Worm (Caenorhabditis elegans): ENCODE data around the gene C27C12.1.
A peak's percentile ranks its signal among the peaks of the same experiment; 100 is the strongest.

The C27C12.1 gene

ce11 chrX:14898205-14898604 is 44.6 kb upstream of the C27C12.1 start, which contains the start of gene lips-8 (continued):
- no peak for TF ChIP-seq F23B12.7 (tag; optimal IDR thresholded peaks at IDR 0.05; ENCODE audit: insufficient read depth)

ce11 chrX:14897192-14897591 is 43.6 kb upstream of the C27C12.1 start:
- no peak for TF ChIP-seq pha-4 (tag; optimal IDR thresholded peaks at IDR 0.05)
- TF ChIP-seq efl-1 (GFP tag; optimal IDR thresholded peaks at IDR 0.05) = no peak
- TF ChIP-seq ztf-6 (GFP tag; IDR thresholded peaks at IDR 0.05) = no peak
- no peak for TF ChIP-seq lin-40 (tag; optimal IDR thresholded peaks at IDR 0.05)
- no peak for TF ChIP-seq snpc-4 (GFP tag; optimal IDR thresholded peaks at IDR 0.05)
- TF ChIP-seq snpc-4 (tag; optimal IDR thresholded peaks at IDR 0.05) = peak in 2 of 4 experiments; percentile 85 to 89
- TF ChIP-seq let-607 (tag; optimal IDR thresholded peaks at IDR 0.05) = no peak
- no peak for TF ChIP-seq snpc-3.4 (tag; optimal IDR thresholded peaks at IDR 0.05)
- TF ChIP-seq snpc-1.3 (tag; optimal IDR thresholded peaks at IDR 0.05; ENCODE audit: insufficient read depth) = no peak
- peak; percentile 76 for TF ChIP-seq snpc-1.1 (tag; optimal IDR thresholded peaks at IDR 0.05; ENCODE audit: insufficient read depth)

ce11 chrX:14894845-14895244 is 41.3 kb upstream of the C27C12.1 start, which contains the start of gene nac-1:
Gene nac-1 (plus strand): TSS chrX:14895145.
- TF ChIP-seq ztf-6 (GFP tag; IDR thresholded peaks at IDR 0.05) = no peak
- no peak for TF ChIP-seq lin-54 (GFP tag; optimal IDR thresholded peaks at IDR 0.05)
- no peak for TF ChIP-seq akir-1 (GFP tag; optimal IDR thresholded peaks at IDR 0.05)
- no peak for TF ChIP-seq attf-6 (GFP tag; IDR thresholded peaks at IDR 0.05)
- no peak for TF ChIP-seq ztf-26 (tag; optimal IDR thresholded peaks at IDR 0.05)

ce11 chrX:14894380-14894779 is 40.8 kb upstream of the C27C12.1 start:
- TF ChIP-seq nhr-80 (tag; optimal IDR thresholded peaks at IDR 0.05) (no peak), hlh-26 (GFP tag; conservative IDR thresholded peaks at IDR 0.05) (no peak), Y67H2A.10 (GFP tag; conservative IDR thresholded peaks at IDR 0.05) (no peak), sptf-2 (GFP tag; optimal IDR thresholded peaks at IDR 0.05) (no peak), B0261.1 (tag; optimal IDR thresholded peaks at IDR 0.05) (no peak)

- TF ChIP-seq ztf-26 (tag; optimal IDR thresholded peaks at IDR 0.05) (no peak), bed-1 (GFP tag; IDR thresholded peaks at IDR 0.05) (no peak), F52B5.7 (tag; optimal IDR thresholded peaks at IDR 0.05) (no peak), lsl-1 (GFP tag; optimal IDR thresholded peaks at IDR 0.05) (no peak), hmg-1.2 (GFP tag; IDR thresholded peaks at IDR 0.05) (no peak), ccch-3 (GFP tag; optimal IDR thresholded peaks at IDR 0.05) (no peak), madf-8 (GFP tag; conservative IDR thresholded peaks at IDR 0.05) (no peak), F57A8.1 (GFP tag; optimal IDR thresholded peaks at IDR 0.05) (no peak), lag-1 (GFP tag; IDR thresholded peaks at IDR 0.05) (no peak), F57C9.4 (tag; optimal IDR thresholded peaks at IDR 0.05) (no peak), ztf-28 (GFP tag; IDR thresholded peaks at IDR 0.05) (no peak), aptf-2 (GFP tag; conservative IDR thresholded peaks at IDR 0.05) (no peak), T26A5.8 (tag; optimal IDR thresholded peaks at IDR 0.05) (no peak)
Observed at ce11 chrX:14888188-14888587, 34.6 kb upstream of the C27C12.1 start, which contains the start of gene daf-6. Gene daf-6 (plus strand): TSS chrX:14888488.
